Worm (Caenorhabditis elegans): Measurements from ENCODE around the gene rps-30.

- TF ChIP-seq sptf-1 (tag; optimal IDR thresholded peaks at IDR 0.05) (no peak), elt-1 (tag; optimal IDR thresholded peaks at IDR 0.05; ENCODE audit: borderline replicate concordance, insufficient read depth) (no peak), unc-62 (GFP tag; optimal IDR thresholded peaks at IDR 0.05) (peak; percentile 99), ztf-11 (tag; optimal IDR thresholded peaks at IDR 0.05) (no peak), nhr-237 (tag; optimal IDR thresholded peaks at IDR 0.05) (no peak), nhr-76 (tag; optimal IDR thresholded peaks at IDR 0.05) (no peak), pha-4 (tag; optimal IDR thresholded peaks at IDR 0.05) (no peak), nhr-12 (tag; optimal IDR thresholded peaks at IDR 0.05) (no peak)
Observed at ce11 chrV:7822655-7823054, 46.3 kb downstream of the rps-30 start.

Measured in whole organism, mixed stage, embryonic.